Fruit fly (Drosophila melanogaster): Measurements from ENCODE around the gene CG2233.

The CG2233 gene

DNA sequence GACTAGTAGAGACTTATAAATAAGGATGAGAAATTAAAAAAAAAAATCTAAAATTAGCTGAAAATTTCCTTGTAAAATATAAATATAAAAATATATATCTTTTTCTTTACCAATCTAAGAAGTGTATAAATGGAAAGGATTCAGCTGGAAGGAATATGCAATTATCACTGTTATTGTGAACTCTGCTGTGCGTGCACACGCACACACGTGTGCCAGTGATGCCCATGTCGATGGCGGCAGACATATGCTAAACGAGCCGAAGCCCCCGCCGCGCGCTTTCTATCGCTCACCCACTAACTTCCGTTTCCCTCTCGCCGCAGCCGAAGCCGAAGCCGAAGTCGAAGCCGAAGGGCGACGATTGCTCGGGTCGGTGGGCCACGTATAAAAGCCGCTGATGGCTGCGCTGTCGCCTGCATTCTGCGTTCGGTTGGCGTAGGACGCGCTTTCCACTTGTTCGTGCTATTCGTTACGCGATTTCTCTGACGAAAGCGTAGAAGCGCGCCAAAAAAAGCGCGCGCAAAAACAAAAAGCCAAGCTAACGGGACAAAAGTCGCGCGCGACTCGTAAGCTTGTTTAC lies 42.1 kb downstream of the CG2233 start, which contains the start of gene Tbh (continued):
- peak; percentile 32 for TF ChIP-seq HHEX (GFP tag; optimal IDR thresholded peaks at IDR 0.05)
- no peak for TF ChIP-seq CG7928 (GFP tag; optimal IDR thresholded peaks at IDR 0.05)
- no peak for TF ChIP-seq sr (GFP tag; IDR thresholded peaks at IDR 0.05)
- peak; percentile 58 for TF ChIP-seq Meics (GFP tag; optimal IDR thresholded peaks at IDR 0.05)
- no peak for TF ChIP-seq CG2875 (GFP tag; optimal IDR thresholded peaks at IDR 0.05)
- no peak for TF ChIP-seq H2.0 (GFP tag; IDR thresholded peaks at IDR 0.05)
- TF ChIP-seq CG7839 (tag; optimal IDR thresholded peaks at IDR 0.05): peak; percentile 41
- no peak for TF ChIP-seq mirr (GFP tag; optimal IDR thresholded peaks at IDR 0.05)
- TF ChIP-seq mam (GFP tag; optimal IDR thresholded peaks at IDR 0.05): no peak
- peak; percentile 6 for TF ChIP-seq CoRest (tag; optimal IDR thresholded peaks at IDR 0.05)
- no peak for TF ChIP-seq aop (GFP tag; IDR thresholded peaks at IDR 0.05)
- TF ChIP-seq CG11504 (tag; optimal IDR thresholded peaks at IDR 0.05): peak; percentile 47
- TF ChIP-seq Atf6 (GFP tag; IDR thresholded peaks at IDR 0.05): peak; percentile 34; the same call in 1 of the 2 replicates
- TF ChIP-seq CG1233 (GFP tag; optimal IDR thresholded peaks at IDR 0.05): peak; percentile 23
- TF ChIP-seq CG6689 (GFP tag; IDR thresholded peaks at IDR 0.05): peak; percentile 10; the same call in 1 of the 2 replicates
- TF ChIP-seq Adf1 (GFP tag; IDR thresholded peaks at IDR 0.05): peak; percentile 53; the same call in 1 of the 2 replicates
- peak; percentile 16 for TF ChIP-seq Blimp-1 (GFP tag; optimal IDR thresholded peaks at IDR 0.05)
- 0 out of 2 replicates have a peak, but pooled peaks have one; percentile 15 for TF ChIP-seq stc (GFP tag; IDR thresholded peaks at IDR 0.05)
- no peak for TF ChIP-seq CG7357 (GFP tag; IDR thresholded peaks at IDR 0.05)
- peak; percentile 16 for TF ChIP-seq Hand (GFP tag; optimal IDR thresholded peaks at IDR 0.05)
- TF ChIP-seq CG15479 (GFP tag; optimal IDR thresholded peaks at IDR 0.05): no peak
- peak; percentile 60 for TF ChIP-seq CG2678 (tag; optimal IDR thresholded peaks at IDR 0.05)
- peak; percentile 60 for TF ChIP-seq CG11696 (GFP tag; IDR thresholded peaks at IDR 0.05)
- TF ChIP-seq Fer1 (GFP tag; optimal IDR thresholded peaks at IDR 0.05): peak; percentile 73
- TF ChIP-seq NC2α (GFP tag; optimal IDR thresholded peaks at IDR 0.05): no peak
- TF ChIP-seq CG4707 (GFP tag; optimal IDR thresholded peaks at IDR 0.05): no peak
- TF ChIP-seq phol (tag; optimal IDR thresholded peaks at IDR 0.05): peak; percentile 15
- peak; percentile 28; the same call in 1 of the 2 replicates for TF ChIP-seq CG9215 (GFP tag; IDR thresholded peaks at IDR 0.05)
- peak; percentile 43 for TF ChIP-seq CG6854 (GFP tag; optimal IDR thresholded peaks at IDR 0.05)
- TF ChIP-seq CG30020 (tag; optimal IDR thresholded peaks at IDR 0.05): no peak
- no peak for TF ChIP-seq vvl (GFP tag; IDR thresholded peaks at IDR 0.05)
- peak; percentile 44 for TF ChIP-seq CG6813 (GFP tag; optimal IDR thresholded peaks at IDR 0.05)
- peak; percentile 16; the same call in 1 of the 2 replicates for TF ChIP-seq amos (GFP tag; IDR thresholded peaks at IDR 0.05; ENCODE audit: partially characterized antibody)
- TF ChIP-seq Ada2b (GFP tag; IDR thresholded peaks at IDR 0.05): peak; percentile 35; the same call in 1 of the 2 replicates
- peak; percentile 5 for TF ChIP-seq CG4424 (GFP tag; optimal IDR thresholded peaks at IDR 0.05)
- no peak for TF ChIP-seq sob (GFP tag; IDR thresholded peaks at IDR 0.05)
- peak; percentile 31 for TF ChIP-seq Oli (tag; optimal IDR thresholded peaks at IDR 0.05)
- TF ChIP-seq ATbp (GFP tag; optimal IDR thresholded peaks at IDR 0.05): peak; percentile 38
- TF ChIP-seq nau (GFP tag; optimal IDR thresholded peaks at IDR 0.05): no peak
- no peak for TF ChIP-seq CG6765 (GFP tag; optimal IDR thresholded peaks at IDR 0.05)
- TF ChIP-seq CG6272 (GFP tag; IDR thresholded peaks at IDR 0.05): no peak
- TF ChIP-seq lov (optimal IDR thresholded peaks at IDR 0.05): no peak
- 0 out of 3 replicates have a peak, but pooled peaks have one; percentile 25 for TF ChIP-seq lov (GFP tag; IDR thresholded peaks at IDR 0.05)
- 0 out of 2 replicates have a peak, but pooled peaks have one; percentile 20 for TF ChIP-seq CG3847 (GFP tag; IDR thresholded peaks at IDR 0.05)
- TF ChIP-seq repo (GFP tag; optimal IDR thresholded peaks at IDR 0.05): no peak
- peak; percentile 61 for TF ChIP-seq cwo (GFP tag; optimal IDR thresholded peaks at IDR 0.05)
- no peak for TF ChIP-seq CG18764 (GFP tag; optimal IDR thresholded peaks at IDR 0.05)
- peak; percentile 38 for TF ChIP-seq CG10209 (GFP tag; optimal IDR thresholded peaks at IDR 0.05)
- TF ChIP-seq CG1647 (GFP tag; optimal IDR thresholded peaks at IDR 0.05): no peak

Data from whole organism, embryonic.